Fruit fly (Drosophila melanogaster) whole organism, adult: ENCODE results near the gene Sfp33A4.

ENCODE experiments used
- CG33017 ChIP-seq: fragments of 200-800 bp; sonication (Bioruptor generic); optimal IDR thresholded peaks from 2 replicates; lab custom pipeline; 2018; ENCODE audit warnings: missing biosample characterization, mild to moderate bottlenecking, missing genetic modification characterization, moderate library complexity
- CG7101 ChIP-seq: fragments of 200-800 bp; sonication (Bioruptor generic); optimal IDR thresholded peaks from 2 replicates; lab custom pipeline; 2018; ENCODE audit warnings: missing biosample characterization, mild to moderate bottlenecking, missing genetic modification characterization, moderate library complexity
- Clk ChIP-seq: fragments of 200-800 bp; sonication (Bioruptor generic); optimal IDR thresholded peaks from 2 replicates; lab custom pipeline; 2017; ENCODE audit warnings: missing biosample characterization, missing genetic modification characterization
- cic ChIP-seq: fragments of 200-800 bp; sonication (Bioruptor generic); optimal IDR thresholded peaks from 2 replicates; lab custom pipeline; 2017; ENCODE audit warnings: missing biosample characterization, mild to moderate bottlenecking, missing genetic modification characterization, moderate library complexity
- cnc ChIP-seq, 2 experiments: fragments of >200 bp; optimal IDR thresholded peaks; 2 replicates each; lab custom pipeline; 2017
- ovo ChIP-seq: fragments of 200-800 bp; sonication (Bioruptor generic); optimal IDR thresholded peaks from 2 replicates; lab custom pipeline; 2016; ENCODE audit warnings: missing biosample characterization, missing genetic modification characterization

DNA sequence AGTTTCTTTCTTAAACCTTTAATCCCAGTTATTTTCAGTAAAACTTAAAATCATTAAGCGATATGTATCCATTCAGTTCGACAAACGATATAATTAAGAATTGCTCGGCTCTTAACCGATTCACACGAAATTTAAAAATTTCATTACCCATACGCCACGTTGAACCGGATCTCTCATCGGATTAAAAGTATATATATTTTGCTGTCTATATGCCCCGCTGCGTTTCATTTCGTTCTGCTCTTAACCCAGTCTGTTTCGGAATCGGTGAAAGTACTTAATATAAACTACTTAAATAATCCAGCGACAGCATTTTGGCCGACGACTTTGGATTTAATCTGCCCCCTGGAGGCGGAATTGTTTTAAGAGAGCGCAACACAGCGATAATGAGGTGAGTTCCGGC is 16.1 kb downstream of the Sfp33A4 start, which contains the start of gene CG42751:
- TF ChIP-seq CG7101, result no peak
- TF ChIP-seq cic (GFP tag; lab: Kevin White, UChicago), result no peak
- no peak for TF ChIP-seq cnc (optimal IDR thresholded peaks at IDR 0.05; lab: Kevin White, UChicago)
- no peak for TF ChIP-seq ovo (GFP tag; lab: Kevin White, UChicago)
- no peak for TF ChIP-seq CG33017 (tag; lab: Kevin White, UChicago)
- TF ChIP-seq Clk (GFP tag; lab: Kevin White, UChicago), result no peak
